Worm (Caenorhabditis elegans) whole organism, late embryonic: ENCODE data around the gene fbxc-20.

ENCODE experiments used
- ama-1 ChIP-seq: fragments of 150-350 bp; optimal IDR thresholded peaks from 2 replicates; lab custom pipeline; 2014
- ceh-2 ChIP-seq: sonication (generic microtip); optimal IDR thresholded peaks from 2 replicates; lab custom pipeline; 2016; ENCODE audit warnings: missing genotype, missing genetic modification characterization, missing compliant biosample characterization
- fkh-10 ChIP-seq: fragments of 150-350 bp; optimal IDR thresholded peaks from 2 replicates; lab custom pipeline; 2014; ENCODE audit warnings: missing biosample characterization, missing genetic modification reagents, missing genetic modification characterization
- hlh-13 ChIP-seq: fragments of 200-800 bp; sonication (Bioruptor generic); optimal IDR thresholded peaks from 2 replicates; lab custom pipeline; 2018; ENCODE audit warnings: mild to moderate bottlenecking, missing genetic modification characterization, missing compliant biosample characterization
- nfya-1 ChIP-seq: sonication (generic microtip); optimal IDR thresholded peaks from 2 replicates; lab custom pipeline; 2017; ENCODE audit warnings: missing genetic modification characterization, mild to moderate bottlenecking, missing compliant biosample characterization, antibody characterized with exemption, moderate library complexity
- nhr-11 ChIP-seq: fragments of 150-350 bp; optimal IDR thresholded peaks from 2 replicates; lab custom pipeline; 2014; ENCODE audit warnings: missing biosample characterization, missing genetic modification characterization
- pag-3 ChIP-seq: sonication (generic microtip); optimal IDR thresholded peaks from 2 replicates; lab custom pipeline; 2016; ENCODE audit warnings: missing compliant biosample characterization, missing genetic modification characterization, borderline replicate concordance
- tbx-7 ChIP-seq: sonication (generic microtip); optimal IDR thresholded peaks from 2 replicates; lab custom pipeline; 2016; ENCODE audit warnings: missing genotype, missing genetic modification characterization, missing compliant biosample characterization

DNA sequence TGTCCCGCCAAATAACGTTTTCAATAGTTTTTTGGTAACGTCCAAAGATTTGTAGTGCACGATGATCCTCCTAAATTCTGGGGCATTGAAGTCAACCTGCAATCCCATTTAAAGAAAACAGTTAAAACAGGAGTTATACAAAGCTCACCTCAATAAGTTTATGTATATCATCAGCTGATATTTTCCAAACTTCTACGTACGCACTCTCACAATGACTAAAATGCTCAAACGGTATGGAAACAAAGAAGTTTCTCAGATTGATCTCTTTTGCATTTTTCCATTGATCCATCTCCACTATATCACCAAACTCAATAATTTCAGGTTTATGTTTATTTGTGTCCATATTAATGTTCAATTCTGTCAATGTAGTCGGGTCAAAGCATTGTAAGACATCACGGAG lies 7.4 kb upstream of the fbxc-20 start:
- TF ChIP-seq ceh-2 (tag; lab: Kevin White, UChicago) (no peak), nhr-11 (tag; lab: Kevin White, UChicago) (no peak), pag-3 (tag; lab: Kevin White, UChicago) (no peak), hlh-13 (GFP tag; lab: Kevin White, UChicago) (no peak), ama-1 (lab: Kevin White, UChicago) (no peak), nfya-1 (tag; lab: Kevin White, UChicago) (no peak), fkh-10 (GFP tag; lab: Kevin White, UChicago) (no peak), tbx-7 (tag; lab: Kevin White, UChicago) (no peak)
